Worm (Caenorhabditis elegans) whole organism, late embryonic: ENCODE measurements around the gene F44G3.7.

ENCODE experiments used
- C08G9.2 ChIP-seq: sonication (generic microtip); optimal IDR thresholded peaks from 2 replicates; lab custom pipeline; 2016; ENCODE audit warnings: mild to moderate bottlenecking, missing genetic modification characterization, moderate library complexity, missing compliant biosample characterization
- C38D4.7 ChIP-seq: fragments of 200-800 bp; sonication (Bioruptor generic); optimal IDR thresholded peaks from 2 replicates; lab custom pipeline; 2018; ENCODE audit warnings: mild to moderate bottlenecking, missing genetic modification characterization, moderate library complexity, missing compliant biosample characterization
- F13H6.1 ChIP-seq: sonication (generic microtip); optimal IDR thresholded peaks from 2 replicates; lab custom pipeline; 2016; ENCODE audit warnings: missing genetic modification characterization, missing compliant biosample characterization
- T23F11.4 ChIP-seq: fragments of 200-800 bp; sonication (Bioruptor generic); optimal IDR thresholded peaks from 2 replicates; lab custom pipeline; 2018; ENCODE audit warnings: mild to moderate bottlenecking, missing genetic modification characterization, missing compliant biosample characterization
- ahr-1 ChIP-seq: sonication (generic microtip); optimal IDR thresholded peaks from 2 replicates; lab custom pipeline; 2016; ENCODE audit warnings: missing genetic modification characterization, missing compliant biosample characterization
- ama-1 ChIP-seq: fragments of 150-350 bp; optimal IDR thresholded peaks from 2 replicates; lab custom pipeline; 2014
- ceh-14 ChIP-seq: sonication (generic microtip); optimal IDR thresholded peaks from 2 replicates; lab custom pipeline; 2016; ENCODE audit warnings: missing genotype, missing genetic modification characterization, missing compliant biosample characterization
- ceh-19 ChIP-seq: fragments of 200-800 bp; sonication (Bioruptor generic); optimal IDR thresholded peaks from 2 replicates; lab custom pipeline; 2018; ENCODE audit warnings: mild to moderate bottlenecking, missing genetic modification characterization, missing compliant biosample characterization
- ceh-22 ChIP-seq: sonication (generic microtip); optimal IDR thresholded peaks from 2 replicates; lab custom pipeline; 2017; ENCODE audit warnings: missing biosample characterization, missing genetic modification characterization
- ceh-30 ChIP-seq: fragments of 150-350 bp; optimal IDR thresholded peaks from 2 replicates; lab custom pipeline; 2014; ENCODE audit warnings: missing biosample characterization, missing genetic modification characterization
- ceh-31 ChIP-seq: sonication (generic microtip); optimal IDR thresholded peaks from 2 replicates; lab custom pipeline; 2016; ENCODE audit warnings: missing genetic modification characterization, missing compliant biosample characterization
- ceh-48 ChIP-seq: sonication (generic microtip); optimal IDR thresholded peaks from 2 replicates; lab custom pipeline; 2016; ENCODE audit warnings: missing genetic modification characterization, inconsistent platforms, missing compliant biosample characterization
- ceh-9 ChIP-seq: sonication (generic microtip); optimal IDR thresholded peaks from 2 replicates; lab custom pipeline; 2016; ENCODE audit warnings: mild to moderate bottlenecking, missing genetic modification characterization, inconsistent platforms, missing compliant biosample characterization
- dve-1 ChIP-seq: sonication (generic microtip); optimal IDR thresholded peaks from 2 replicates; lab custom pipeline; 2017; ENCODE audit warnings: antibody characterized with exemption, mild to moderate bottlenecking, missing genetic modification characterization, missing compliant biosample characterization
- elt-2 ChIP-seq: sonication (generic microtip); optimal IDR thresholded peaks from 2 replicates; lab custom pipeline; 2016; ENCODE audit warnings: missing genetic modification reagents, missing genetic modification characterization, missing compliant biosample characterization
- elt-4 ChIP-seq: sonication (generic microtip); optimal IDR thresholded peaks from 2 replicates; lab custom pipeline; 2016; ENCODE audit warnings: missing genetic modification characterization, missing compliant biosample characterization
- eyg-1 ChIP-seq: sonication (generic microtip); optimal IDR thresholded peaks from 2 replicates; lab custom pipeline; 2016; ENCODE audit warnings: missing genotype, missing genetic modification characterization, missing compliant biosample characterization
- fkh-10 ChIP-seq: fragments of 150-350 bp; optimal IDR thresholded peaks from 2 replicates; lab custom pipeline; 2014; ENCODE audit warnings: missing biosample characterization, missing genetic modification reagents, missing genetic modification characterization
- hlh-13 ChIP-seq: fragments of 200-800 bp; sonication (Bioruptor generic); optimal IDR thresholded peaks from 2 replicates; lab custom pipeline; 2018; ENCODE audit warnings: mild to moderate bottlenecking, missing genetic modification characterization, missing compliant biosample characterization
- hlh-30 ChIP-seq: sonication (generic microtip); optimal IDR thresholded peaks from 2 replicates; lab custom pipeline; 2017; ENCODE audit warnings: antibody characterized with exemption, missing genetic modification characterization, missing compliant biosample characterization; ENCODE audit not compliant: insufficient read depth
- hlh-8 ChIP-seq: sonication (generic microtip); optimal IDR thresholded peaks from 2 replicates; lab custom pipeline; 2016; ENCODE audit warnings: missing genotype, missing genetic modification characterization, missing compliant biosample characterization
- madf-2 ChIP-seq: sonication (generic microtip); optimal IDR thresholded peaks from 2 replicates; lab custom pipeline; 2017; ENCODE audit warnings: missing genetic modification characterization, missing compliant biosample characterization
- mec-3 ChIP-seq: sonication (generic microtip); optimal IDR thresholded peaks from 2 replicates; lab custom pipeline; 2016; ENCODE audit warnings: borderline replicate concordance, missing genetic modification characterization, missing compliant biosample characterization
- nhr-232 ChIP-seq: sonication (generic microtip); optimal IDR thresholded peaks from 2 replicates; lab custom pipeline; 2016; ENCODE audit warnings: missing genetic modification characterization, missing compliant biosample characterization
- pax-1 ChIP-seq: fragments of 150-350 bp; optimal IDR thresholded peaks from 2 replicates; lab custom pipeline; 2014; ENCODE audit warnings: missing biosample characterization, missing genetic modification characterization
- pha-4 ChIP-seq: fragments of 150-350 bp; optimal IDR thresholded peaks from 2 replicates; lab custom pipeline; 2018; ENCODE audit warnings: missing biosample characterization, missing genetic modification reagents, missing genetic modification characterization
- pqm-1 ChIP-seq: sonication (generic microtip); optimal IDR thresholded peaks from 2 replicates; lab custom pipeline; 2016; ENCODE audit warnings: missing genetic modification characterization, missing compliant biosample characterization
- rnt-1 ChIP-seq: sonication (generic microtip); optimal IDR thresholded peaks from 2 replicates; lab custom pipeline; 2016; ENCODE audit warnings: missing genetic modification characterization, missing compliant biosample characterization
- sdc-2 ChIP-seq: sonication (generic microtip); optimal IDR thresholded peaks from 2 replicates; lab custom pipeline; 2016; ENCODE audit warnings: missing genotype, missing genetic modification characterization, missing compliant biosample characterization
- sox-4 ChIP-seq: sonication (generic microtip); optimal IDR thresholded peaks from 2 replicates; lab custom pipeline; 2017; ENCODE audit warnings: mild to moderate bottlenecking, missing genetic modification characterization, inconsistent platforms, missing compliant biosample characterization
- syd-9 ChIP-seq: sonication (generic microtip); optimal IDR thresholded peaks from 2 replicates; lab custom pipeline; 2016; ENCODE audit warnings: mild to moderate bottlenecking, missing genetic modification characterization, moderate library complexity, missing compliant biosample characterization
- tbx-2 ChIP-seq: sonication (generic microtip); optimal IDR thresholded peaks from 2 replicates; lab custom pipeline; 2016; ENCODE audit warnings: missing genetic modification characterization, missing compliant biosample characterization
- tbx-7 ChIP-seq: sonication (generic microtip); optimal IDR thresholded peaks from 2 replicates; lab custom pipeline; 2016; ENCODE audit warnings: missing genotype, missing genetic modification characterization, missing compliant biosample characterization
- ttx-3 ChIP-seq: sonication (generic microtip); optimal IDR thresholded peaks from 2 replicates; lab custom pipeline; 2016; ENCODE audit warnings: missing genetic modification reagents, missing genetic modification characterization, missing compliant biosample characterization
- unc-3 ChIP-seq, 2 experiments: fragments of 200-800 bp in 1 of 2; sonication (Bioruptor generic) in 1 of 2; sonication (generic microtip) in 1 of 2; conservative IDR thresholded peaks in 1 of 2; optimal IDR thresholded peaks in 1 of 2; 2 replicates each; pipeline versions ENCODE4 v1.3.6 to Lab custom; 2016 to 2022; ENCODE audit warnings: missing compliant biosample characterization in 2 of 2, missing genetic modification characterization in 2 of 2, missing genetic modification reagents in 1 of 2
- unc-42 ChIP-seq: sonication (generic microtip); optimal IDR thresholded peaks from 2 replicates; lab custom pipeline; 2016; ENCODE audit warnings: missing genotype, missing genetic modification characterization, missing compliant biosample characterization
- unc-55 ChIP-seq: sonication (generic microtip); optimal IDR thresholded peaks from 2 replicates; lab custom pipeline; 2017; ENCODE audit warnings: missing biosample characterization, missing genetic modification reagents, missing genetic modification characterization
- unc-86 ChIP-seq: sonication (generic microtip); optimal IDR thresholded peaks from 2 replicates; lab custom pipeline; 2016; ENCODE audit warnings: missing genetic modification characterization, missing compliant biosample characterization
- zip-5 ChIP-seq: sonication (generic microtip); optimal IDR thresholded peaks from 2 replicates; lab custom pipeline; 2016; ENCODE audit warnings: missing genetic modification characterization, missing compliant biosample characterization
- ztf-16 ChIP-seq: sonication (generic microtip); optimal IDR thresholded peaks from 2 replicates; lab custom pipeline; 2017; ENCODE audit warnings: missing genetic modification characterization, missing compliant biosample characterization

The F44G3.7 gene

ce11 chrV:16127401-16127800 lies 9.5 kb downstream of the F44G3.7 start, which contains the start of gene fbxa-143:
Gene fbxa-143, minus strand, starts transcription at chrV:16127501.
- no peak for TF ChIP-seq pax-1 (tag; lab: Kevin White, UChicago)
- no peak for TF ChIP-seq ceh-48
- no peak for TF ChIP-seq ceh-30 (tag; lab: Kevin White, UChicago)
- no peak for TF ChIP-seq unc-42 (tag; lab: Kevin White, UChicago)
- no peak for TF ChIP-seq madf-2 (tag; lab: Kevin White, UChicago)
- no peak for TF ChIP-seq hlh-30
- TF ChIP-seq nhr-232, result no peak
- TF ChIP-seq ztf-16 (tag; lab: Kevin White, UChicago), result no peak
- TF ChIP-seq sdc-2 (tag; lab: Kevin White, UChicago), result no peak
- TF ChIP-seq unc-86 (tag; lab: Kevin White, UChicago), result no peak
- no peak for TF ChIP-seq elt-4 (tag; lab: Kevin White, UChicago)
- no peak for TF ChIP-seq hlh-13
- TF ChIP-seq tbx-2 (tag; lab: Kevin White, UChicago), result no peak
- TF ChIP-seq ama-1, result no peak
- no peak for TF ChIP-seq zip-5 (tag; lab: Kevin White, UChicago)
- no peak for TF ChIP-seq mec-3 (tag; lab: Kevin White, UChicago)
- TF ChIP-seq ceh-9, result no peak
- TF ChIP-seq ahr-1 (tag; lab: Kevin White, UChicago), result no peak

- no peak for TF ChIP-seq dve-1
- TF ChIP-seq pha-4 (tag; lab: Kevin White, UChicago), result no peak
- no peak for TF ChIP-seq ceh-9
- TF ChIP-seq eyg-1 (tag; lab: Kevin White, UChicago), result no peak
Observed at ce11 chrV:16124739-16125138, 12.2 kb downstream of the F44G3.7 start, which contains the start of gene nhr-111. Gene nhr-111, minus strand, starts transcription at chrV:16124839.

ce11 chrV:16121451-16121850 lies 15.5 kb downstream of the F44G3.7 start:
- TF ChIP-seq rnt-1, result no peak
- no peak for TF ChIP-seq unc-55 (GFP tag; lab: Kevin White, UChicago)
- no peak for TF ChIP-seq T23F11.4 (GFP tag; lab: Kevin White, UChicago)

ce11 chrV:16120922-16121321 lies 16.0 kb downstream of the F44G3.7 start, which contains the start of gene skr-3:
Gene skr-3, plus strand, starts transcription at chrV:16121084.
- no peak for TF ChIP-seq unc-42 (tag; lab: Kevin White, UChicago)
- TF ChIP-seq ceh-9, result no peak
- no peak for TF ChIP-seq tbx-7 (tag; lab: Kevin White, UChicago)
- no peak for TF ChIP-seq ceh-19 (GFP tag; lab: Kevin White, UChicago)
- no peak for TF ChIP-seq syd-9 (tag; lab: Kevin White, UChicago)
- no peak for TF ChIP-seq ceh-14 (tag; lab: Kevin White, UChicago)

- TF ChIP-seq ceh-22 (no peak), ceh-9 (no peak), ztf-16 (tag; lab: Kevin White, UChicago) (no peak), pqm-1 (tag; lab: Kevin White, UChicago) (no peak), ceh-31 (tag; lab: Kevin White, UChicago) (no peak), C38D4.7 (GFP tag; lab: Kevin White, UChicago) (no peak), unc-86 (tag; lab: Kevin White, UChicago) (no peak), C08G9.2 (no peak), sox-4 (tag; lab: Kevin White, UChicago) (no peak), unc-3 (GFP tag; conservative IDR thresholded peaks at IDR 0.05; lab: Robert Waterston, UW) (no peak), unc-3 (tag; optimal IDR thresholded peaks at IDR 0.05; lab: Kevin White, UChicago) (no peak), mec-3 (tag; lab: Kevin White, UChicago) (no peak), ttx-3 (no peak), F13H6.1 (tag; lab: Kevin White, UChicago) (no peak), fkh-10 (GFP tag; lab: Kevin White, UChicago) (no peak), elt-2 (tag; lab: Kevin White, UChicago) (no peak), elt-4 (tag; lab: Kevin White, UChicago) (no peak), hlh-8 (tag; lab: Kevin White, UChicago) (no peak)
Observed at ce11 chrV:16120499-16120898, 16.4 kb downstream of the F44G3.7 start.
